Worm (Caenorhabditis elegans) whole organism, dauer: ENCODE data around the gene acc-3.

Experiments used
- unc-62 ChIP-seq: sonication (generic microtip); optimal IDR thresholded peaks from 2 replicates; lab custom pipeline; 2017; ENCODE audit warnings: missing biosample characterization, missing genetic modification reagents, missing genetic modification characterization

acc-3 gene

ce11 chrX:4727388-4727787, at the start of gene acc-3:
Gene acc-3, minus strand, starts transcription at chrX:4727488.
- TF ChIP-seq unc-62 (GFP tag; lab: Kevin White, UChicago), result no peak

- no peak for TF ChIP-seq unc-62 (GFP tag; lab: Kevin White, UChicago)
Observed at ce11 chrX:4769885-4770284, 42.6 kb upstream of the acc-3 start, which contains the start of gene npr-1. Gene npr-1, minus strand, starts transcription at chrX:4769985.

- TF ChIP-seq unc-62 (GFP tag; lab: Kevin White, UChicago), result no peak
Observed at ce11 chrX:4761540-4761939, 34.3 kb upstream of the acc-3 start, which contains the start of gene mls-2. Gene mls-2, minus strand, starts transcription at chrX:4761640.

ce11 chrX:4759718-4760117, 32.4 kb upstream of the acc-3 start:
- TF ChIP-seq unc-62 (GFP tag; lab: Kevin White, UChicago), result no peak

ce11 chrX:4754725-4755124, 27.4 kb upstream of the acc-3 start, which contains the start of gene C39E6.2:
Gene C39E6.2, minus strand, starts transcription at chrX:4755118.
- TF ChIP-seq unc-62 (GFP tag; lab: Kevin White, UChicago), result no peak

DNA sequence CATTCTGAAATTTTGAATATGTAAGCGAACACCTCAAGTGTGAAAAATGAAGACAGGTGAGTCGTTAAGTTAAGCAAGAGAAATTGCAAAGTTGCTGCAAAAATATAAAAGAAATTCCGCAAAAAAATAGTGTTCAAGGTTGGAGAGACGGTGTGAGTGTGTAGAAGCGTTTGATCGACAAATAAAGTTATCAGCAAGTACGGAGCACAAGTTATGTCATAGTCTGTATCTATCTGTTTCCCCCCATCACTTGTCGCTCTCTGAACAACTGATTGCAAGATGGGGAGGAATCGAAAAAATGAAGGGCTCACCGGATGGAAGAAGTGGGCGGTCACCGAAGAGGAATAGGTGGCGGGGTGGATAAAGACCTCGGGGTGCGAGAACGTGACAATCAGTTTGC, 21.8 kb upstream of the acc-3 start, which contains the start of gene lon-2:
Gene lon-2, minus strand, starts transcription at position 4 of the 400 bp plus-strand sequence.
- TF ChIP-seq unc-62 (GFP tag; lab: Kevin White, UChicago), result no peak

ce11 chrX:4744037-4744436, 16.7 kb upstream of the acc-3 start:
- TF ChIP-seq unc-62 (GFP tag; lab: Kevin White, UChicago), result no peak

- TF ChIP-seq unc-62 (GFP tag; lab: Kevin White, UChicago), result no peak
Observed at ce11 chrX:4742285-4742684, 15.0 kb upstream of the acc-3 start.

ce11 chrX:4740630-4741029, 13.3 kb upstream of the acc-3 start:
- TF ChIP-seq unc-62 (GFP tag; lab: Kevin White, UChicago), result no peak

DNA sequence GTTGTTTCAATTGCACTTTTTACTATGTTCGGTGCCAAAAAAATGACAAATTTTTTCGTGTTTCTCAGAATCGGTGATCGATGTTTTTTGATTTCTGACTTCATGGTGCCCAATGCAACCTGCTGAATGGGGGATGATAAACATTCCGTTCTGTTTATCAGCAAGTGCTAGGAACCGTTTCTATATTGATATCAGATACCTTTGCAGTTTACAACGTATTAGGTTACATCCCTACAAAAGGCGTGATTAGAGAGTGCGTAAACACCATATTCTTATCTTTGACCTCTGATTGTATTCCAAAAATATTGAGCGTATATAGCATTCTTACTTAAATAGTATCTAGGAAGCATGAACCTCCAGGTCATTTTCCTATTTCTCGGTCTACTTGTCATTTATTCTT, 5.5 kb upstream of the acc-3 start, which contains the start of gene aman-1:
Gene aman-1, plus strand, starts transcription at position 344 of the 400 bp plus-strand sequence.
- no peak for TF ChIP-seq unc-62 (GFP tag; lab: Kevin White, UChicago)

DNA sequence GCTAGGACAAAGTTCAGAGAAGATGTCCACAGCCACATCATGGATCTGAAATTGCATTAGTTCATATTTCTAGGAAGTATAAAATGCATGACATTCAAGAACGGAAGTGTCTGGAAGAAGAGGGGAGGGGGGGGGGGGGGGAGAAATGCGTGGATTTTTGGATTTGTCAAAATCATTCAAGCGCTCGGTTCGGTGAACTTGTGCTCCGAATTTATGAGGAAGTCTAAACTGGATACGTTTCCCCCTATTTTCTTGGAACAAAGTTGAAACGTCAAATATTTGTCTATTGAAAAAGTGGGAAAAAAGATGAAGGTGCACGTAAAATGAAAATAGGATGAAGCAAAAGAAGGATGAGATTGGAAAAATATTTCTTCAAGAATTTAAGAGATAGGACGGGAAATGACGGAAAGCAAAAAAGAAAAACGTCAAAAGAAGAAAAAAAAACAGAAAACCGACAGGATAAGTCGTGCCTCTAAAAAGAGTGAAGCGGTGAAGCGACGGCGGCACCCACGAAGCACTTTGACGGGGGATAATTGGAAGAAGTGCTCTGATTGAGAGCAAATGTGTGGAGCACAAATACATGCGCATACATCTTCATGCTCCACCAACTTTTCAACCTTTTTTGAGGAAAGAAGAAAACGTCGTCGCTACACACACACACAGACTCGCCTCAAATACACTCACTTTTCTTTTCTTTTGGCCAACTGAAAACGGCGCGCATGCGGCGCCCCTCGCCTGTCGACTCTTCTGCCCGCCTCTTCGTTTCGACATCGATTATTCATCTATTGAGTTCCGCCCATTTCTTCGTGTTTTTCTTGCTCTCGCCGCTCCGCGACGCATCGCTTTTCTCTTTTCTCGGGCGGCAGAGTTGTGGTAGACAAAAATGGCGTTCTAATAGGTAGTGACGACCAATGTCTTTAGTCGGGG, 6.4 kb downstream of the acc-3 start, which contains the start of gene F55D10.4:
Gene F55D10.4, minus strand, starts transcription at position 51 of the 927 bp plus-strand sequence.
- TF ChIP-seq unc-62 (GFP tag; lab: Kevin White, UChicago), result no peak

DNA sequence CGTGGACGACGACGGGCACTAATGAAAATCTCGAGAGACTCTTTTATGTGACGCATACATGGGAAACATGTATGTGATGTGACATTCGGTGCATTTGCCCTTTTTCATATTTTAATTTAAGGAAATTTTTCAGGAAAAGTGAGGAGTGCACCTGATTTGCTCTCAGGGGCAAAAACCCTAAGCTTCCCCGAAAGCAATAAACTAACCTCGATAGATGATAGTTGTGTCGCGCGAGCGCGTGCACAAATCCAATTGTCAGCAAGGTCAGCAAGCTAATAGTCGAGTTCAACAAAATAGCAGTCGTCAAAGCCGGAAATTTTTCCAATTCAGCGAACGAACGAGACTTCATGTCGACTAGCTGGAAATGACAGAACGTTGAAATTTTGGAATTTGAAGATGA, 9.2 kb downstream of the acc-3 start:
- no peak for TF ChIP-seq unc-62 (GFP tag; lab: Kevin White, UChicago)

- TF ChIP-seq unc-62 (GFP tag; lab: Kevin White, UChicago), result no peak
Observed at ce11 chrX:4715107-4715506, 12.2 kb downstream of the acc-3 start, which contains the start of gene rpl-25.1. Gene rpl-25.1, plus strand, starts transcription at chrX:4715178.

ce11 chrX:4711698-4712329, 15.5 kb downstream of the acc-3 start, which contains the start of the genes dnj-14 and glit-1:
Gene dnj-14, minus strand, starts transcription at chrX:4711748.
Gene glit-1, plus strand, starts transcription at chrX:4712279.
- TF ChIP-seq unc-62 (GFP tag; lab: Kevin White, UChicago), result no peak

- no peak for TF ChIP-seq unc-62 (GFP tag; lab: Kevin White, UChicago)
Observed at ce11 chrX:4706755-4707226, 20.5 kb downstream of the acc-3 start, which contains the start of gene dhhc-10. Gene dhhc-10, plus strand, starts transcription at chrX:4707176.

DNA sequence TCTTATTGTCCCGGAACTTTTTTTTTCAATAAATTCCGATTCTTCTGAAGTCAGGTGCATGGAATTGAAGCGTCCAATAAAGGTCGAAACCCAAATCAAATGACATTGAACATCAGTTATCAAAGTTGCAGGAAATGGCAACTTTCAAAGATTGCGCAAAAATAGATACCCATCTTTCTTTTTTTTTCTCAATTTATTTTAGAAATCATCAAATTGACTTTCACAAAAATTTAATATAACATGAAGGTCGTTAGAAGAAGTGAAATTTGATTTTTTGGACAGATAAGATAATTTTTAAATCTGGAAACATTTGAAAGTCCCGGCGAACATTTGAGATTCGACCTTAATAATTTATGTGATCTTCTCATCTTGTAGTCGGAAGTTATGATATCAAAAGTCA, 21.6 kb downstream of the acc-3 start:
- no peak for TF ChIP-seq unc-62 (GFP tag; lab: Kevin White, UChicago)
